Fruit fly (Drosophila melanogaster) whole organism, larva: ENCODE data around the gene CG6059.

ENCODE experiments used
- noc ChIP-seq: fragments of 200-800 bp; sonication (Bioruptor generic); optimal IDR thresholded peaks from 3 replicates; lab custom pipeline; 2019; ENCODE audit warnings: missing biosample characterization, mild to moderate bottlenecking, missing genetic modification characterization, moderate library complexity

The CG6059 gene

dm6 chr3R:27124588-27124987 is at the start of gene CG6059:
Gene CG6059 (minus strand): TSS chr3R:27124688.
- TF ChIP-seq noc (tag; lab: Kevin White, UChicago), result no peak

- no peak for TF ChIP-seq noc (tag; lab: Kevin White, UChicago)
These were observed 46.7 kb upstream of the CG6059 start for dm6 chr3R:27171153-27171552.

- no peak for TF ChIP-seq noc (tag; lab: Kevin White, UChicago)
These were observed 42.9 kb upstream of the CG6059 start for dm6 chr3R:27167350-27167749.

dm6 chr3R:27165416-27165982 is 41.0 kb upstream of the CG6059 start, which contains the start of the genes CG34293 and spn-D:
Gene CG34293 (minus strand): TSS chr3R:27165575.
Gene spn-D (plus strand): TSS chr3R:27165716.
- TF ChIP-seq noc (tag; lab: Kevin White, UChicago), result no peak

dm6 chr3R:27162824-27163223 is 38.3 kb upstream of the CG6059 start, which contains the start of gene ppk31:
Gene ppk31 (plus strand): TSS chr3R:27163124.
- no peak for TF ChIP-seq noc (tag; lab: Kevin White, UChicago)

- TF ChIP-seq noc (tag; lab: Kevin White, UChicago), result no peak
These were observed 36.4 kb upstream of the CG6059 start, which contains the start of gene CG5909 for dm6 chr3R:27160858-27161257. Gene CG5909 (plus strand): TSS chr3R:27161158.

dm6 chr3R:27159870-27160269 is 35.4 kb upstream of the CG6059 start:
- no peak for TF ChIP-seq noc (tag; lab: Kevin White, UChicago)

dm6 chr3R:27157814-27158213 is 33.3 kb upstream of the CG6059 start, which contains the start of gene grass:
Gene grass (plus strand): TSS chr3R:27157948.
- peak; percentile 33 for TF ChIP-seq noc (tag; lab: Kevin White, UChicago)

- no peak for TF ChIP-seq noc (tag; lab: Kevin White, UChicago)
These were observed 29.5 kb upstream of the CG6059 start for dm6 chr3R:27154001-27154400.

- peak; percentile 78 for TF ChIP-seq noc (tag; lab: Kevin White, UChicago)
These were observed 28.8 kb upstream of the CG6059 start for dm6 chr3R:27153062-27153878.

dm6 chr3R:27152129-27152968 is 27.9 kb upstream of the CG6059 start:
- peak; percentile 72 for TF ChIP-seq noc (tag; lab: Kevin White, UChicago)

- no peak for TF ChIP-seq noc (tag; lab: Kevin White, UChicago)
These were observed 27.0 kb upstream of the CG6059 start, which contains the start of gene Men-b for dm6 chr3R:27151516-27151823. Gene Men-b (plus strand): TSS chr3R:27151662.

- peak; percentile 46 for TF ChIP-seq noc (tag; lab: Kevin White, UChicago)
These were observed 26.4 kb upstream of the CG6059 start, which contains the start of gene CG6051 for dm6 chr3R:27150685-27151515. Gene CG6051 (minus strand): TSS chr3R:27151069.

dm6 chr3R:27149884-27150676 is 25.6 kb upstream of the CG6059 start:
- TF ChIP-seq noc (tag; lab: Kevin White, UChicago), result no peak
